Worm (Caenorhabditis elegans) whole organism, L2 larva: ENCODE measurements around the gene madf-9.

Experiments
- C34F6.9 ChIP-seq: fragments of 150-350 bp; optimal IDR thresholded peaks from 2 replicates; lab custom pipeline; 2014; ENCODE audit warnings: missing biosample characterization, missing genetic modification characterization
- ama-1 ChIP-seq: fragments of 150-350 bp; optimal IDR thresholded peaks from 2 replicates; lab custom pipeline; 2018; ENCODE audit warnings: inconsistent platforms
- lsy-2 ChIP-seq, 2 experiments: fragments of 150-350 bp in 1 of 2; sonication (generic microtip) in 1 of 2; optimal IDR thresholded peaks; 2 replicates each; lab custom pipeline; 2014 to 2017; ENCODE audit warnings: missing biosample characterization in 2 of 2, missing genetic modification characterization in 2 of 2
- nhr-21 ChIP-seq: fragments of 150-350 bp; optimal IDR thresholded peaks from 2 replicates; lab custom pipeline; 2014; ENCODE audit warnings: missing biosample characterization, missing genetic modification characterization
- nhr-77 ChIP-seq: fragments of 150-350 bp; optimal IDR thresholded peaks from 2 replicates; lab custom pipeline; 2014; ENCODE audit warnings: missing biosample characterization, missing genetic modification characterization
- skn-1 ChIP-seq: sonication (generic microtip); optimal IDR thresholded peaks from 2 replicates; lab custom pipeline; 2017; ENCODE audit warnings: missing biosample characterization, missing genetic modification characterization

DNA sequence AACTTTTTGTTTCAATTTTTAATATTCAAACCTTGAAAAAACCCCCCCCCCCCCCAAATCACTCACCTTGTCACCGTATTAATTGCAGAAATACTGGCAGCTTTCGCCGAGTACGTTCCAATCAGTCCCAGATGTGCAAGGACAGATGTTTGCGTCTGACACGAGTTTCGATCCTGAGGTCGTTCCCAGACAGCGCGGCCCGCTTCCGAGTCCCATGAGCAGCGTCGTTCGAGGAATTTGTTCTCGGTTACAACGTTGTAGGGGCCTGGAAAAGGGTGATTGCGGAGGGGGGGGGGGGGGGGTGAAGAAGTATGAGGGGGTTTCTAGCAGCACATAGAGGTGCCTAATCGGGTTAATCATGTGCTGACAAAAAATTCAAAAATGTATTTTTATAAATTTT is 26.0 kb downstream of the madf-9 start:
- no peak for TF ChIP-seq C34F6.9
- TF ChIP-seq nhr-21 (tag; lab: Kevin White, UChicago), result no peak
- TF ChIP-seq ama-1 (lab: Kevin White, UChicago), result no peak
- TF ChIP-seq lsy-2 (tag; optimal IDR thresholded peaks at IDR 0.05; lab: Kevin White, UChicago), result no peak
- no peak for TF ChIP-seq skn-1 (tag; lab: Kevin White, UChicago)
- no peak for TF ChIP-seq nhr-77 (tag; lab: Kevin White, UChicago)
